Worm (Caenorhabditis elegans) whole organism, L3 larva: ENCODE measurements around the gene nhr-190.

Experiments
- R02D3.7 ChIP-seq: fragments of 150-350 bp; optimal IDR thresholded peaks from 2 replicates; lab custom pipeline; 2014; ENCODE audit warnings: missing biosample characterization, missing genetic modification characterization
- ZK546.5 ChIP-seq: sonication (generic microtip); optimal IDR thresholded peaks from 2 replicates; lab custom pipeline; 2017; ENCODE audit warnings: missing biosample characterization, missing genetic modification characterization
- aly-2 ChIP-seq: fragments of 150-350 bp; optimal IDR thresholded peaks from 2 replicates; lab custom pipeline; 2014; ENCODE audit warnings: missing biosample characterization, missing genetic modification characterization
- ama-1 ChIP-seq: fragments of 150-350 bp; optimal IDR thresholded peaks from 2 replicates; lab custom pipeline; 2018
- ceh-16 ChIP-seq: sonication (generic microtip); optimal IDR thresholded peaks from 2 replicates; lab custom pipeline; 2017; ENCODE audit warnings: missing biosample characterization, missing genetic modification characterization
- ceh-82 ChIP-seq: fragments of 150-350 bp; optimal IDR thresholded peaks from 2 replicates; lab custom pipeline; 2014; ENCODE audit warnings: missing biosample characterization, missing genetic modification characterization
- ceh-9 ChIP-seq: sonication (generic microtip); optimal IDR thresholded peaks from 2 replicates; lab custom pipeline; 2018; ENCODE audit warnings: missing biosample characterization, missing genetic modification characterization
- daf-12 ChIP-seq: fragments of 150-350 bp; optimal IDR thresholded peaks from 2 replicates; lab custom pipeline; 2014; ENCODE audit warnings: missing biosample characterization, missing genetic modification reagents, missing genetic modification characterization
- egl-27 ChIP-seq: sonication (generic microtip); optimal IDR thresholded peaks from 4 replicates; lab custom pipeline; 2017; ENCODE audit warnings: missing biosample characterization, missing genetic modification reagents, missing genetic modification characterization
- egl-5 ChIP-seq: fragments of 150-350 bp; optimal IDR thresholded peaks from 2 replicates; lab custom pipeline; 2017; ENCODE audit warnings: missing biosample characterization, missing genetic modification reagents, missing genetic modification characterization, inconsistent platforms
- elt-1 ChIP-seq: fragments of 150-350 bp; optimal IDR thresholded peaks from 2 replicates; lab custom pipeline; 2014; ENCODE audit warnings: missing biosample characterization, missing genetic modification characterization
- elt-2 ChIP-seq: sonication (generic microtip); optimal IDR thresholded peaks from 2 replicates; lab custom pipeline; 2016; ENCODE audit warnings: missing genetic modification reagents, mild to moderate bottlenecking, missing genetic modification characterization, missing compliant biosample characterization
- elt-3 ChIP-seq, 3 experiments: fragments of 150-350 bp in 1 of 3; sonication (generic microtip) in 2 of 3; optimal IDR thresholded peaks; 2 replicates in 2 of 3; 4 replicates in 1 of 3; lab custom pipeline; 2014 to 2017; ENCODE audit warnings: missing biosample characterization in 3 of 3, missing genetic modification characterization in 3 of 3
- eor-1 ChIP-seq, 2 experiments: fragments of 150-350 bp; optimal IDR thresholded peaks; 2 replicates each; lab custom pipeline; 2014 to 2018; ENCODE audit warnings: missing biosample characterization in 2 of 2, missing genetic modification characterization in 2 of 2
- fkh-10 ChIP-seq: sonication (generic microtip); optimal IDR thresholded peaks from 2 replicates; lab custom pipeline; 2017; ENCODE audit warnings: missing biosample characterization, missing genetic modification reagents, missing genetic modification characterization
- fkh-2 ChIP-seq: fragments of 150-350 bp; optimal IDR thresholded peaks from 2 replicates; lab custom pipeline; 2014; ENCODE audit warnings: missing biosample characterization, missing genetic modification reagents, missing genetic modification characterization
- fos-1 ChIP-seq: fragments of 150-350 bp; optimal IDR thresholded peaks from 2 replicates; lab custom pipeline; 2014; ENCODE audit warnings: missing biosample characterization, missing genetic modification characterization
- jun-1 ChIP-seq: fragments of 150-350 bp; optimal IDR thresholded peaks from 2 replicates; lab custom pipeline; 2014; ENCODE audit warnings: missing biosample characterization, missing genetic modification reagents, missing genetic modification characterization
- lin-15B ChIP-seq: fragments of 150-350 bp; optimal IDR thresholded peaks from 2 replicates; lab custom pipeline; 2014; ENCODE audit warnings: missing biosample characterization, missing genetic modification characterization
- mdl-1 ChIP-seq: fragments of 150-350 bp; optimal IDR thresholded peaks from 2 replicates; lab custom pipeline; 2014; ENCODE audit warnings: missing biosample characterization, missing genetic modification characterization
- mml-1 ChIP-seq: fragments of 150-350 bp; sonication (generic microtip); optimal IDR thresholded peaks from 3 replicates; lab custom pipeline; 2014; ENCODE audit warnings: missing biosample characterization, missing genetic modification characterization
- nfya-1 ChIP-seq: sonication (generic microtip); optimal IDR thresholded peaks from 2 replicates; lab custom pipeline; 2017; ENCODE audit warnings: missing genetic modification characterization, mild to moderate bottlenecking, missing compliant biosample characterization, antibody characterized with exemption, moderate library complexity; ENCODE audit not compliant: insufficient read depth
- nhr-11 ChIP-seq: fragments of 150-350 bp; optimal IDR thresholded peaks from 2 replicates; lab custom pipeline; 2014; ENCODE audit warnings: missing biosample characterization, missing genetic modification characterization
- nhr-12 ChIP-seq: fragments of 150-350 bp; optimal IDR thresholded peaks from 2 replicates; lab custom pipeline; 2014; ENCODE audit warnings: missing biosample characterization, missing genetic modification characterization
- nhr-23 ChIP-seq: fragments of 150-350 bp; optimal IDR thresholded peaks from 2 replicates; lab custom pipeline; 2014; ENCODE audit warnings: missing biosample characterization, missing genetic modification reagents, missing genetic modification characterization
- nhr-237 ChIP-seq: fragments of 150-350 bp; optimal IDR thresholded peaks from 2 replicates; lab custom pipeline; 2014; ENCODE audit warnings: missing biosample characterization, missing genetic modification characterization
- nhr-25 ChIP-seq: sonication (generic microtip); optimal IDR thresholded peaks from 2 replicates; lab custom pipeline; 2017; ENCODE audit warnings: missing biosample characterization, missing genetic modification characterization
- nhr-28 ChIP-seq: fragments of 150-350 bp; optimal IDR thresholded peaks from 2 replicates; lab custom pipeline; 2014; ENCODE audit warnings: missing biosample characterization, missing genetic modification characterization
- nhr-76 ChIP-seq: fragments of 150-350 bp; sonication (generic microtip); optimal IDR thresholded peaks from 5 replicates; lab custom pipeline; 2014; ENCODE audit warnings: missing biosample characterization, missing genetic modification characterization
- nhr-77 ChIP-seq: fragments of 150-350 bp; optimal IDR thresholded peaks from 2 replicates; lab custom pipeline; 2014; ENCODE audit warnings: missing biosample characterization, missing genetic modification characterization
- pha-4 ChIP-seq: fragments of 150-350 bp; optimal IDR thresholded peaks from 2 replicates; lab custom pipeline; 2014; ENCODE audit warnings: missing biosample characterization, missing genetic modification reagents, missing genetic modification characterization
- tbx-2 ChIP-seq: sonication (generic microtip); optimal IDR thresholded peaks from 2 replicates; lab custom pipeline; 2016; ENCODE audit warnings: mild to moderate bottlenecking, missing genetic modification characterization, missing compliant biosample characterization
- unc-39 ChIP-seq: sonication (generic microtip); optimal IDR thresholded peaks from 4 replicates; lab custom pipeline; 2017; ENCODE audit warnings: missing biosample characterization, missing genetic modification characterization
- unc-62 ChIP-seq: fragments of 150-350 bp; sonication (generic microtip); optimal IDR thresholded peaks from 4 replicates; lab custom pipeline; 2014; ENCODE audit warnings: missing biosample characterization, missing genetic modification reagents, missing genetic modification characterization
- ztf-4 ChIP-seq: fragments of 150-350 bp; optimal IDR thresholded peaks from 2 replicates; lab custom pipeline; 2014; ENCODE audit warnings: missing biosample characterization, missing genetic modification characterization

Gene nhr-190

DNA sequence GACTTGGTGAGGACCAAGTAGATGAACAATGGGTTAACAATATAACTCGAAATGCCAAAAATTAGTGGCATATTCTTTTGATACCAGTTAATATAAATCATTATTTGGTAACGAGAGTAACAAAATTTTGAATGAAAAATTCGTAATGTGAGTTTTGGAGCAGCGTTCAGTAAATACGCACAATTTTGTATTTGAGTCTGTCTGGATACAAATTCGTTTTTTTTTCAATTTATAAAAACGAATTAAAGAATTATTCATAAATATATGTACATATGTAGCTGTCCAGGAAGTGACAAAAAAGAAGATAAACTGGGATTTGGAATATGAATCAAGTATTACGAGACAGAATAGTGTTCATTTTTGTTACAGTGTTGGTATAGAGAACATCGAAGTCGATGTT, 10.2 kb upstream of the nhr-190 start, which contains the start of gene srj-5:
Gene srj-5, minus strand, starts transcription at position 101 of the 400 bp plus-strand sequence.
- TF ChIP-seq unc-39 (tag; lab: Kevin White, UChicago): no peak
- no peak for TF ChIP-seq ZK546.5 (tag; lab: Kevin White, UChicago)
- no peak for TF ChIP-seq fkh-10 (GFP tag; lab: Kevin White, UChicago)
- TF ChIP-seq unc-62 (GFP tag; lab: Kevin White, UChicago): no peak
- no peak for TF ChIP-seq nhr-12 (tag; lab: Kevin White, UChicago)
- TF ChIP-seq nhr-23 (tag; lab: Kevin White, UChicago): no peak
- no peak for TF ChIP-seq ceh-82
- TF ChIP-seq lin-15B (tag; lab: Kevin White, UChicago): no peak
- TF ChIP-seq fkh-2 (tag; lab: Kevin White, UChicago): no peak
- no peak for TF ChIP-seq tbx-2 (tag; lab: Kevin White, UChicago)
- no peak for TF ChIP-seq mml-1 (tag; lab: Kevin White, UChicago)
- TF ChIP-seq nhr-28: no peak
- TF ChIP-seq, all 47 proteins: peak for 0

ce11 chrV:646888-647287, 4.2 kb upstream of the nhr-190 start, which contains the start of gene ugt-42:
TSS of gene ugt-42 (plus strand) at chrV:647188.
- TF ChIP-seq elt-3 (tag; optimal IDR thresholded peaks at IDR 0.05; lab: Kevin White, UChicago) (no peak), egl-5 (tag; lab: Kevin White, UChicago) (no peak), elt-2 (tag; lab: Kevin White, UChicago) (no peak), elt-1 (no peak), eor-1 (tag; optimal IDR thresholded peaks at IDR 0.05; lab: Kevin White, UChicago) (no peak), fos-1 (tag; lab: Kevin White, UChicago) (no peak), nhr-12 (tag; lab: Kevin White, UChicago) (no peak), tbx-2 (tag; lab: Kevin White, UChicago) (no peak)

DNA sequence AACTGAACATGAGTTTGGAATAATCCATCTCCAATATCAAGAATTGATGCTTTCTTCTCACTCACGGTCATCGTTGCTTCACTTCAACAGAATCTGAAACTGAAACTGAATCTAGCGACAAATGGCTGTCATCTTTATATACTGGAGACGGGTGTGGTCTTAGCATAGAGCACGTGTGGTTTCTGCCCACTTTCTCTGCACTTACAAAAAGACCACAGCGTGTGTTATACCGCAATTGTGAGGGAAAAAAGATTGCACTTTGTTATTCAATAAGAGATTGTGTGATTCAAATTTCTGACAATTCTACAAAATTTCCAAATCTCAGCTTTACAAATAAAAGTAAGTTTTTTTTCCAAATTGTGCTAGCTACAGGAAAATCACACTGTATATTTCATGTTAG, 3.4 kb upstream of the nhr-190 start, which contains the start of gene F48G7.12:
Gene F48G7.12, minus strand, starts transcription at position 101 of the 400 bp plus-strand sequence.
- TF ChIP-seq unc-62 (GFP tag; lab: Kevin White, UChicago) (no peak), nhr-28 (no peak), nhr-77 (tag; lab: Kevin White, UChicago) (no peak), nhr-23 (tag; lab: Kevin White, UChicago) (no peak), unc-39 (tag; lab: Kevin White, UChicago) (no peak), ZK546.5 (tag; lab: Kevin White, UChicago) (no peak), egl-27 (tag; lab: Kevin White, UChicago) (no peak), R02D3.7 (tag; lab: Kevin White, UChicago) (no peak), nhr-76 (no peak), jun-1 (tag; lab: Kevin White, UChicago) (no peak), ceh-9 (tag; lab: Kevin White, UChicago) (no peak)

DNA sequence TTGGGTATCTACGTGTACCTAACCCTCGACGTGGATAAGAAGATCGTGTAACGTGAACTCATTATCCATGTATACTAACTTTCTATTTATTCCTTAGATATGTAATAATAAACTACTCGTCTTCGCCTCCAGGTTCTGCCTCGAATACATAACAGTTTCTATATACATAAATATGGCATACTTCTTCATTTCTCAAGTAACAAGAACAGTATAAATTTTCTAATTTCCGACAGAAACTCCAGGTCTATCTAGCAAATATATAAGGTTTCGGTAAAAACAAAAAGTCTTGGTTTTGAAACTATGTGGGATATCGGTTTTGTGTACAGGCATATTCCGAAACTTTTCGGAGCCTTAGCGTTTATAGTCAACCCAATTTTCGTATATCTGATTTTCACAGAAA, 4.4 kb downstream of the nhr-190 start, which contains the start of gene srj-37:
Gene srj-37, plus strand, starts transcription at position 301 of the 400 bp plus-strand sequence.
- TF ChIP-seq pha-4: no peak
- TF ChIP-seq ZK546.5 (tag; lab: Kevin White, UChicago): no peak
- TF ChIP-seq ztf-4 (tag; lab: Kevin White, UChicago): no peak
- no peak for TF ChIP-seq egl-5 (tag; lab: Kevin White, UChicago)
- TF ChIP-seq ceh-16 (tag; lab: Kevin White, UChicago): no peak
- no peak for TF ChIP-seq nhr-237
- no peak for TF ChIP-seq tbx-2 (tag; lab: Kevin White, UChicago)
- no peak for TF ChIP-seq unc-62 (GFP tag; lab: Kevin White, UChicago)
- TF ChIP-seq nfya-1 (tag; lab: Kevin White, UChicago): no peak
- no peak for TF ChIP-seq ama-1
- no peak for TF ChIP-seq daf-12 (tag; lab: Kevin White, UChicago)
- no peak for TF ChIP-seq jun-1 (tag; lab: Kevin White, UChicago)
- no peak for TF ChIP-seq aly-2 (tag; lab: Kevin White, UChicago)
- no peak for TF ChIP-seq nhr-25 (tag; lab: Kevin White, UChicago)
- no peak for TF ChIP-seq ceh-9 (tag; lab: Kevin White, UChicago)
- no peak for TF ChIP-seq egl-27 (tag; lab: Kevin White, UChicago)
- no peak for TF ChIP-seq nhr-11 (tag; lab: Kevin White, UChicago)
- no peak for TF ChIP-seq elt-3 (tag; optimal IDR thresholded peaks at IDR 0.05; lab: Kevin White, UChicago)
- TF ChIP-seq mdl-1 (tag; lab: Kevin White, UChicago): no peak
